Worm (Caenorhabditis elegans): ENCODE measurements around the gene srlf-18.

Gene srlf-18

DNA sequence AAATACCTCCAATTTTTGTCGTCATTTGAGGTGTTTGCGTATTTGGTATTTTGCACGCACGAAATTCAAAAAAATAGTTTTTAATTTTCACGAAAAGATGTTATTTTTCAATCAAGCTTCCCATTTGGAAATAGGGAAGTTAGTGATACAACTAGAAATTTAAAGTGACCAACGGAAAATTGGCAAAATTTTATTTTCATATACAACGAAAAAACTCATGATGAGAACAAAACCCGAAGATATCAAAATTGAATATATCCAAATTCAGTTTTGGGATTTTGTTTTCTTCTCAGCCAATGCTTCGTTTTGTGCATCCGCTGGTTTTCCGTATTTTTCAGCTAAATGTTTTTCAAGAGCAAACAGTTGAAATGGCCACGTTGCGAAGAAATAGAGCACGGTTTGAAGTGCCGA lies 44.7 kb upstream of the srlf-18 start (continued):
- peak; percentile 54 for TF ChIP-seq snpc-4 (GFP tag; optimal IDR thresholded peaks at IDR 0.05)
- TF ChIP-seq snpc-4 (tag; optimal IDR thresholded peaks at IDR 0.05) = peak in 2 of 4 experiments; percentile 37 to 45
- TF ChIP-seq B0035.1 (tag; optimal IDR thresholded peaks at IDR 0.05) = peak; percentile 61
- TF ChIP-seq hrde-1 (tag; optimal IDR thresholded peaks at IDR 0.05; ENCODE audit: borderline replicate concordance) = peak; percentile 89
- TF ChIP-seq F23B12.7 (tag; optimal IDR thresholded peaks at IDR 0.05; ENCODE audit: insufficient read depth) = no peak
- no peak for TF ChIP-seq dox-1 (GFP tag; IDR thresholded peaks at IDR 0.05)
- peak; percentile 94 for TF ChIP-seq F49E8.2 (tag; optimal IDR thresholded peaks at IDR 0.05; ENCODE audit: insufficient read depth)
- no peak for TF ChIP-seq sdz-38 (tag; optimal IDR thresholded peaks at IDR 0.05)
- TF ChIP-seq dpl-1 (GFP tag; optimal IDR thresholded peaks at IDR 0.05) = no peak
- peak; percentile 78 for TF ChIP-seq repo-1 (tag; optimal IDR thresholded peaks at IDR 0.05)
- peak; percentile 32 for TF ChIP-seq F33H1.4 (GFP tag; IDR thresholded peaks at IDR 0.05)
- peak; percentile 42 for TF ChIP-seq tbp1 (GFP tag; optimal IDR thresholded peaks at IDR 0.05)
- peak; percentile 84 for TF ChIP-seq F52B5.7 (tag; optimal IDR thresholded peaks at IDR 0.05)
- TF ChIP-seq attf-5 (GFP tag; optimal IDR thresholded peaks at IDR 0.05) = peak; percentile 17
- TF ChIP-seq zfh-2 (GFP tag; conservative IDR thresholded peaks at IDR 0.05) = no peak
- TF ChIP-seq ztf-22 (GFP tag; optimal IDR thresholded peaks at IDR 0.05) = no peak
- TF ChIP-seq ceh-79 (tag; optimal IDR thresholded peaks at IDR 0.05) = peak; percentile 57
- peak; percentile 73; the same call in 1 of the 2 replicates for TF ChIP-seq nfya-2 (GFP tag; IDR thresholded peaks at IDR 0.05)
- peak; percentile 59 for TF ChIP-seq lin-26 (GFP tag; IDR thresholded peaks at IDR 0.05)
- no peak for TF ChIP-seq hmg-1.2 (GFP tag; IDR thresholded peaks at IDR 0.05)
- no peak for TF ChIP-seq bed-1 (GFP tag; IDR thresholded peaks at IDR 0.05)
- TF ChIP-seq hlh-12 (tag; optimal IDR thresholded peaks at IDR 0.05) = no peak
- no peak for TF ChIP-seq mcd-1 (GFP tag; IDR thresholded peaks at IDR 0.05)
- TF ChIP-seq lir-1 (GFP tag; conservative IDR thresholded peaks at IDR 0.05) = no peak
- TF ChIP-seq lin-40 (tag; optimal IDR thresholded peaks at IDR 0.05) = no peak
- peak; percentile 24 for TF ChIP-seq nhr-90 (tag; optimal IDR thresholded peaks at IDR 0.05)
- peak; percentile 53; the same call in 1 of the 2 replicates for TF ChIP-seq B0336.3 (GFP tag; IDR thresholded peaks at IDR 0.05)
- TF ChIP-seq ceh-27 (GFP tag; optimal IDR thresholded peaks at IDR 0.05) = no peak
- peak in 1 of 3 experiments; percentile 47 for TF ChIP-seq lin-35 (GFP tag; optimal IDR thresholded peaks at IDR 0.05)
- peak; percentile 61 for TF ChIP-seq athp-1 (tag; optimal IDR thresholded peaks at IDR 0.05)
- peak; percentile 52; the same call in 1 of the 2 replicates for TF ChIP-seq pbrm-1 (GFP tag; IDR thresholded peaks at IDR 0.05)
- no peak for TF ChIP-seq nhr-120 (GFP tag; IDR thresholded peaks at IDR 0.05)
- TF ChIP-seq lsl-1 (GFP tag; optimal IDR thresholded peaks at IDR 0.05) = peak; percentile 37
- TF ChIP-seq tbx-9 (tag; optimal IDR thresholded peaks at IDR 0.05; ENCODE audit: borderline replicate concordance) = no peak
- no peak for TF ChIP-seq let-526 (GFP tag; IDR thresholded peaks at IDR 0.05)
- no peak for TF ChIP-seq B0261.1 (tag; optimal IDR thresholded peaks at IDR 0.05)
- TF ChIP-seq madf-3 (GFP tag; IDR thresholded peaks at IDR 0.05) = 0 out of 2 replicates have a peak, but pooled peaks have one; percentile 38
- no peak for TF ChIP-seq F57A8.1 (GFP tag; optimal IDR thresholded peaks at IDR 0.05)
- no peak for TF ChIP-seq attf-3 (GFP tag; conservative IDR thresholded peaks at IDR 0.05)
- no peak for TF ChIP-seq mel-28 (tag; optimal IDR thresholded peaks at IDR 0.05; ENCODE audit: borderline replicate concordance)
- no peak for TF ChIP-seq nfya-1 (tag; optimal IDR thresholded peaks at IDR 0.05; ENCODE audit: borderline replicate concordance, insufficient read depth)
- TF ChIP-seq F10E7.11 (tag; optimal IDR thresholded peaks at IDR 0.05) = peak; percentile 91
- no peak for TF ChIP-seq F39B2.1 (GFP tag; IDR thresholded peaks at IDR 0.05)
- TF ChIP-seq F37B4.10 (GFP tag; IDR thresholded peaks at IDR 0.05) = no peak
- no peak for TF ChIP-seq ztf-3 (GFP tag; optimal IDR thresholded peaks at IDR 0.05)
- peak; percentile 63 for TF ChIP-seq chd-7 (tag; optimal IDR thresholded peaks at IDR 0.05)
- TF ChIP-seq unc-62 (GFP tag; optimal IDR thresholded peaks at IDR 0.05) = no peak
- no peak for TF ChIP-seq egrh-3 (GFP tag; IDR thresholded peaks at IDR 0.05)
- TF ChIP-seq egl-18 (GFP tag; IDR thresholded peaks at IDR 0.05) = no peak
